Worm (Caenorhabditis elegans) whole organism, L1 larva: ENCODE results near the gene wdr-31.

Experiments used
- ces-1 ChIP-seq: fragments of 150-350 bp; optimal IDR thresholded peaks from 2 replicates; lab custom pipeline; 2014; ENCODE audit warnings: missing biosample characterization, missing genetic modification reagents, missing genetic modification characterization
- lin-35 ChIP-seq, 2 experiments: fragments of 150-350 bp; optimal IDR thresholded peaks; 2 replicates each; lab custom pipeline; 2014; ENCODE audit warnings: missing biosample characterization in 2 of 2, missing genetic modification characterization in 2 of 2, missing genetic modification reagents in 2 of 2
- mdl-1 ChIP-seq, 2 experiments: fragments of 150-350 bp; optimal IDR thresholded peaks; 2 replicates each; lab custom pipeline; 2014 to 2017; ENCODE audit warnings: missing biosample characterization in 2 of 2, missing genetic modification characterization in 2 of 2, inconsistent platforms in 1 of 2
- nhr-237 ChIP-seq: fragments of 150-350 bp; optimal IDR thresholded peaks from 2 replicates; lab custom pipeline; 2014; ENCODE audit warnings: missing biosample characterization, missing genetic modification characterization
- pax-3 ChIP-seq: fragments of 200-800 bp; sonication (Bioruptor generic); optimal IDR thresholded peaks from 2 replicates; lab custom pipeline; 2018; ENCODE audit warnings: mild to moderate bottlenecking, missing genetic modification characterization, moderate library complexity, missing compliant biosample characterization
- sptf-1 ChIP-seq: fragments of 150-350 bp; optimal IDR thresholded peaks from 2 replicates; lab custom pipeline; 2014; ENCODE audit warnings: missing biosample characterization, missing genetic modification characterization
- sup-37 ChIP-seq: fragments of 200-800 bp; sonication (Bioruptor generic); optimal IDR thresholded peaks from 2 replicates; lab custom pipeline; 2018; ENCODE audit warnings: mild to moderate bottlenecking, missing genetic modification characterization, missing compliant biosample characterization
- swsn-7 ChIP-seq: sonication (generic microtip); optimal IDR thresholded peaks from 2 replicates; lab custom pipeline; 2016; ENCODE audit warnings: missing genetic modification characterization, missing compliant biosample characterization
- tlp-1 ChIP-seq: fragments of 150-350 bp; optimal IDR thresholded peaks from 2 replicates; lab custom pipeline; 2014; ENCODE audit warnings: missing biosample characterization, missing genetic modification characterization

DNA sequence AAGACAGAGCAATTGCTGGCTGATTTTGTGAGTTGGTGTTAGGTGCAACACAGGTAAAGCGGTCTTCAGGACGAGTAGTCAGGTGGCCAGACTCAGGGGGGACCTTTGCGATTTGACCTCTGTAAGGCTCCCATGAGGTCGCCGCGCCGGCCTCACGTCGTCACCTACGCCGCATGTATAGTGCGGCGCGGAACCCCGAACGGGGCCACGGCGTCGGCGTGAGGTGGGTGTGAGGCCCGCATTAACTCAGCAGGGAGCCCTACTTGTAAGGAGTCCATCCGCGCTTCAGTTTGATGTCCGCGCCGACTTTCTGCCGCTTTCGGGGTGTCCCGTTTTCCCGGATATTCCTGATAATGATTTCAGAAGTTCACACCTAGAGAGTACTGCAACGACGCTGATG is 19.5 kb upstream of the wdr-31 start:
- TF ChIP-seq ces-1 (no peak), swsn-7 (tag; lab: Kevin White, UChicago) (no peak), tlp-1 (tag; lab: Kevin White, UChicago) (no peak), sup-37 (GFP tag; lab: Kevin White, UChicago) (no peak), pax-3 (tag; lab: Kevin White, UChicago) (no peak), sptf-1 (tag; lab: Kevin White, UChicago) (no peak), mdl-1 (tag; optimal IDR thresholded peaks at IDR 0.05; lab: Kevin White, UChicago) (no peak), nhr-237 (tag; lab: Kevin White, UChicago) (no peak), lin-35 (GFP tag; optimal IDR thresholded peaks at IDR 0.05; lab: Kevin White, UChicago) (no peak)
